Worm (Caenorhabditis elegans) whole organism, midembryonic: ENCODE measurements around the gene F59G1.8.

Experiments
- tab-1 ChIP-seq: fragments of 200-800 bp; sonication (Bioruptor generic); IDR thresholded peaks from 2 replicates; pipeline ENCODE4 v1.3.6; 2022; ENCODE audit warnings: missing genetic modification characterization, missing compliant biosample characterization
- ztf-29 ChIP-seq: fragments of 200-800 bp; sonication (Bioruptor generic); IDR thresholded peaks from 2 replicates; pipeline ENCODE4 v1.3.6; 2022; ENCODE audit warnings: missing genetic modification reagents, missing genetic modification characterization, missing compliant biosample characterization

ce11 chrII:5873564-5874070, 32.7 kb upstream of the F59G1.8 start, which contains the start of gene tex-2:
- TF ChIP-seq tab-1 (no peak), ztf-29 (GFP tag; lab: Robert Waterston, UW) (no peak)
